Worm (Caenorhabditis elegans) whole organism, L4/young adult: ENCODE data around the gene lis-1.
"Not testable (repeated sequence)": the region's sequence is repeated elsewhere in the genome, so short reads cannot be mapped to it uniquely, and the experiment has no call there.

Experiments
- W03F9.2 ChIP-seq: fragments of 150-350 bp; optimal IDR thresholded peaks from 2 replicates; lab custom pipeline; 2014; ENCODE audit warnings: missing biosample characterization, missing genetic modification characterization
- dao-5 ChIP-seq: sonication (generic microtip); optimal IDR thresholded peaks from 2 replicates; lab custom pipeline; 2016; ENCODE audit warnings: missing genotype, missing genetic modification characterization, moderate library complexity, missing compliant biosample characterization
- him-1 ChIP-seq: sonication (generic microtip); optimal IDR thresholded peaks from 2 replicates; lab custom pipeline; 2016; ENCODE audit warnings: missing genotype, missing genetic modification reagents, missing genetic modification characterization, missing compliant biosample characterization

lis-1 gene

ce11 chrIII:13376304-13376760, at the start of gene lis-1:
Gene lis-1 (minus strand): TSS chrIII:13376710.
- TF ChIP-seq W03F9.2 (tag; lab: Kevin White, UChicago): no peak
- no peak for TF ChIP-seq him-1 (tag; lab: Kevin White, UChicago)
- no peak for TF ChIP-seq dao-5 (tag; lab: Kevin White, UChicago)

ce11 chrIII:13426036-13426435, 49.5 kb upstream of the lis-1 start, which contains the start of gene cope-1:
Gene cope-1 (plus strand): TSS chrIII:13426264.
- no peak for TF ChIP-seq W03F9.2 (tag; lab: Kevin White, UChicago)
- no peak for TF ChIP-seq dao-5 (tag; lab: Kevin White, UChicago)
- TF ChIP-seq him-1 (tag; lab: Kevin White, UChicago): no peak

ce11 chrIII:13423414-13423813, 46.9 kb upstream of the lis-1 start, which contains the start of gene exo-1:
Gene exo-1 (plus strand): TSS chrIII:13423514.
- no peak for TF ChIP-seq dao-5 (tag; lab: Kevin White, UChicago)
- peak; percentile 87 for TF ChIP-seq W03F9.2 (tag; lab: Kevin White, UChicago)

ce11 chrIII:13418975-13419374, 42.5 kb upstream of the lis-1 start:
- TF ChIP-seq him-1 (tag; lab: Kevin White, UChicago) (no peak), dao-5 (tag; lab: Kevin White, UChicago) (no peak), W03F9.2 (tag; lab: Kevin White, UChicago) (no peak)

- TF ChIP-seq W03F9.2 (tag; lab: Kevin White, UChicago): no peak
Measured at ce11 chrIII:13411202-13411601, 34.7 kb upstream of the lis-1 start.

- TF ChIP-seq him-1 (tag; lab: Kevin White, UChicago): no peak
- no peak for TF ChIP-seq dao-5 (tag; lab: Kevin White, UChicago)
- no peak for TF ChIP-seq W03F9.2 (tag; lab: Kevin White, UChicago)
Measured at ce11 chrIII:13409498-13409897, 33.0 kb upstream of the lis-1 start, which contains the start of gene myo-6. Gene myo-6 (plus strand): TSS chrIII:13409798.

ce11 chrIII:13405504-13405903, 29.0 kb upstream of the lis-1 start, which contains the start of gene nas-1:
Gene nas-1 (plus strand): TSS chrIII:13405804.
- no peak for TF ChIP-seq him-1 (tag; lab: Kevin White, UChicago)
- TF ChIP-seq W03F9.2 (tag; lab: Kevin White, UChicago): no peak
- no peak for TF ChIP-seq dao-5 (tag; lab: Kevin White, UChicago)

ce11 chrIII:13404418-13404817, 27.9 kb upstream of the lis-1 start, which contains the start of gene ttr-52:
Gene ttr-52 (plus strand): TSS chrIII:13404718.
- TF ChIP-seq W03F9.2 (tag; lab: Kevin White, UChicago): no peak
- no peak for TF ChIP-seq dao-5 (tag; lab: Kevin White, UChicago)
- no peak for TF ChIP-seq him-1 (tag; lab: Kevin White, UChicago)

ce11 chrIII:13402934-13403333, 26.4 kb upstream of the lis-1 start, which contains the start of gene mig-18:
Gene mig-18 (plus strand): TSS chrIII:13403234.
- TF ChIP-seq him-1 (tag; lab: Kevin White, UChicago): no peak
- no peak for TF ChIP-seq W03F9.2 (tag; lab: Kevin White, UChicago)
- TF ChIP-seq dao-5 (tag; lab: Kevin White, UChicago): no peak

ce11 chrIII:13401673-13402258, 25.3 kb upstream of the lis-1 start, which contains the start of the genes srlf-9 and srlf-10:
Gene srlf-9 (minus strand): TSS chrIII:13401773.
Gene srlf-10 (plus strand): TSS chrIII:13402208.
- not testable (repeated sequence) for TF ChIP-seq dao-5, him-1, W03F9.2 (tag; lab: Kevin White, UChicago)

ce11 chrIII:13395262-13395661, 18.8 kb upstream of the lis-1 start, which contains the start of gene F11F1.1:
Gene F11F1.1 (plus strand): TSS chrIII:13395562.
- TF ChIP-seq him-1 (tag; lab: Kevin White, UChicago) (no peak), W03F9.2 (tag; lab: Kevin White, UChicago) (no peak), dao-5 (tag; lab: Kevin White, UChicago) (no peak)

ce11 chrIII:13393647-13394046, 17.1 kb upstream of the lis-1 start, which contains the start of gene qdpr-1:
Gene qdpr-1 (plus strand): TSS chrIII:13393910.
- TF ChIP-seq W03F9.2 (tag; lab: Kevin White, UChicago) (no peak), him-1 (tag; lab: Kevin White, UChicago) (no peak), dao-5 (tag; lab: Kevin White, UChicago) (no peak)

ce11 chrIII:13393239-13393638, 16.7 kb upstream of the lis-1 start, which contains the start of gene dnj-17:
Gene dnj-17 (minus strand): TSS chrIII:13393339.
- TF ChIP-seq dao-5 (tag; lab: Kevin White, UChicago) (no peak), him-1 (tag; lab: Kevin White, UChicago) (no peak), W03F9.2 (tag; lab: Kevin White, UChicago) (no peak)
